Fruit fly (Drosophila melanogaster) whole organism, embryonic: ENCODE data around the gene SP555.

Experiments used
- Abd-B ChIP-seq: fragments of 200-800 bp; sonication (Bioruptor generic); optimal IDR thresholded peaks from 2 replicates; lab custom pipeline; 2018; ENCODE audit warnings: missing biosample characterization, mild to moderate bottlenecking, missing genetic modification characterization, moderate library complexity
- Asciz ChIP-seq: fragments of 200-800 bp; sonication (Bioruptor generic); optimal IDR thresholded peaks from 2 replicates; lab custom pipeline; 2017; ENCODE audit warnings: missing biosample characterization, mild to moderate bottlenecking, missing genetic modification characterization, missing genetic modification reagents
- CG10431 ChIP-seq: fragments of 200-800 bp; sonication (Bioruptor generic); optimal IDR thresholded peaks from 3 replicates; lab custom pipeline; 2018; ENCODE audit warnings: missing biosample characterization, mild to moderate bottlenecking, missing genetic modification characterization
- CG11504 ChIP-seq: fragments of 200-800 bp; sonication (Bioruptor generic); optimal IDR thresholded peaks from 3 replicates; lab custom pipeline; 2019; ENCODE audit warnings: missing biosample characterization, mild to moderate bottlenecking, missing genetic modification characterization, moderate library complexity
- CG1233 ChIP-seq: fragments of 200-800 bp; sonication (Bioruptor generic); optimal IDR thresholded peaks from 4 replicates; lab custom pipeline; 2018; ENCODE audit warnings: missing biosample characterization, mild to moderate bottlenecking, missing genetic modification characterization
- CG16813 ChIP-seq: fragments of 200-800 bp; sonication (Bioruptor generic); IDR thresholded peaks from 3 replicates; pipeline ENCODE4 v1.3.6; 2022; ENCODE audit warnings: missing biosample characterization, missing genetic modification characterization; ENCODE audit not compliant: partially characterized antibody
- CG1832 ChIP-seq: fragments of 200-800 bp; sonication (Bioruptor generic); optimal IDR thresholded peaks from 2 replicates; lab custom pipeline; 2017; ENCODE audit warnings: missing biosample characterization, mild to moderate bottlenecking, missing genetic modification characterization, inconsistent platforms
- CG2712 ChIP-seq: fragments of 200-800 bp; optimal IDR thresholded peaks from 3 replicates; lab custom pipeline; 2019; ENCODE audit warnings: missing biosample characterization, mild to moderate bottlenecking, missing genetic modification characterization, moderate library complexity
- CG30403 ChIP-seq: fragments of 200-800 bp; sonication (Bioruptor generic); optimal IDR thresholded peaks from 3 replicates; lab custom pipeline; 2016; ENCODE audit warnings: missing biosample characterization, missing genetic modification characterization
- CG4854 ChIP-seq: fragments of 200-800 bp; sonication (Bioruptor generic); optimal IDR thresholded peaks from 2 replicates; lab custom pipeline; 2016; ENCODE audit warnings: missing biosample characterization, missing genetic modification characterization, inconsistent platforms
- CG5953 ChIP-seq: fragments of 200-800 bp; sonication (Bioruptor generic); IDR thresholded peaks from 2 replicates; pipeline ENCODE4 v1.3.6; 2022; ENCODE audit warnings: missing biosample characterization, missing genetic modification characterization
- CG6175 ChIP-seq: fragments of 200-800 bp; sonication (Bioruptor generic); IDR thresholded peaks from 3 replicates; pipeline ENCODE4 v1.3.6; 2022; ENCODE audit warnings: missing biosample characterization, missing genetic modification characterization
- CG6689 ChIP-seq: fragments of 200-800 bp; sonication (Bioruptor generic); IDR thresholded peaks from 2 replicates; pipeline ENCODE4 v1.3.6; 2022; ENCODE audit warnings: missing biosample characterization, missing genetic modification characterization
- CG6765 ChIP-seq: fragments of 200-800 bp; sonication (Bioruptor generic); optimal IDR thresholded peaks from 3 replicates; lab custom pipeline; 2017; ENCODE audit warnings: missing biosample characterization, mild to moderate bottlenecking, missing genetic modification characterization
- CG6791 ChIP-seq: fragments of 200-800 bp; sonication (Bioruptor generic); IDR thresholded peaks from 3 replicates; pipeline ENCODE4 v1.3.6; 2022; ENCODE audit warnings: missing biosample characterization, missing genetic modification characterization; ENCODE audit not compliant: partially characterized antibody
- CG7928 ChIP-seq: fragments of 200-800 bp; sonication (Bioruptor generic); optimal IDR thresholded peaks from 2 replicates; lab custom pipeline; 2017; ENCODE audit warnings: missing biosample characterization, mild to moderate bottlenecking, missing genetic modification characterization
- CG9817 ChIP-seq: fragments of 200-800 bp; sonication (Bioruptor generic); optimal IDR thresholded peaks from 2 replicates; lab custom pipeline; 2018; ENCODE audit warnings: missing biosample characterization, mild to moderate bottlenecking, missing genetic modification characterization, moderate library complexity
- E2f1 ChIP-seq: fragments of 200-800 bp; sonication (Bioruptor generic); IDR thresholded peaks from 2 replicates; pipeline ENCODE4 v1.3.6; 2022; ENCODE audit warnings: missing biosample characterization, missing genetic modification characterization
- ERR ChIP-seq: fragments of 200-800 bp; sonication (Bioruptor generic); optimal IDR thresholded peaks from 2 replicates; lab custom pipeline; 2016; ENCODE audit warnings: missing biosample characterization, missing genetic modification characterization
- Mes4 ChIP-seq: fragments of 200-800 bp; sonication (Bioruptor generic); optimal IDR thresholded peaks from 2 replicates; lab custom pipeline; 2016; ENCODE audit warnings: missing biosample characterization, missing genetic modification characterization
- Mrtf ChIP-seq: fragments of 200-800 bp; sonication (Bioruptor generic); IDR thresholded peaks from 3 replicates; pipeline ENCODE4 v1.3.6; 2022; ENCODE audit warnings: missing biosample characterization, missing genetic modification characterization
- Nf-YA ChIP-seq: fragments of 200-800 bp; sonication (Bioruptor generic); IDR thresholded peaks from 2 replicates; pipeline ENCODE4 v1.3.6; 2022; ENCODE audit warnings: missing biosample characterization, missing genetic modification characterization
- Nf-YC ChIP-seq: fragments of 200-800 bp; optimal IDR thresholded peaks from 3 replicates; lab custom pipeline; 2019; ENCODE audit warnings: missing biosample characterization, mild to moderate bottlenecking, missing genetic modification characterization, moderate library complexity
- Oli ChIP-seq: fragments of 200-800 bp; sonication (Bioruptor generic); optimal IDR thresholded peaks from 2 replicates; lab custom pipeline; 2018; ENCODE audit warnings: missing biosample characterization, mild to moderate bottlenecking, missing genetic modification characterization, moderate library complexity
- Poxn ChIP-seq: fragments of 200-800 bp; sonication (Bioruptor generic); IDR thresholded peaks from 2 replicates; pipeline ENCODE4 v1.3.6; 2022; ENCODE audit warnings: missing biosample characterization, missing genetic modification characterization
- Rfx ChIP-seq: fragments of 200-800 bp; sonication (Bioruptor generic); IDR thresholded peaks from 2 replicates; pipeline ENCODE4 v1.3.6; 2022; ENCODE audit warnings: missing biosample characterization, missing genetic modification characterization
- Sry-β ChIP-seq: fragments of 200-800 bp; sonication (Bioruptor generic); optimal IDR thresholded peaks from 2 replicates; lab custom pipeline; 2018; ENCODE audit warnings: missing biosample characterization, mild to moderate bottlenecking, missing genetic modification characterization, moderate library complexity
- Tbp ChIP-seq: fragments of >200 bp; optimal IDR thresholded peaks from 2 replicates; lab custom pipeline; 2018; ENCODE audit warnings: missing biosample characterization, missing genetic modification characterization
- Xrp1 ChIP-seq: fragments of 200-800 bp; sonication (Bioruptor generic); IDR thresholded peaks from 2 replicates; pipeline ENCODE4 v1.3.6; 2022; ENCODE audit warnings: missing biosample characterization, missing genetic modification characterization
- YL-1 ChIP-seq: fragments of 200-800 bp; sonication (Bioruptor generic); optimal IDR thresholded peaks from 3 replicates; lab custom pipeline; 2017; ENCODE audit warnings: missing biosample characterization, mild to moderate bottlenecking, missing genetic modification characterization
- ash1 ChIP-seq: fragments of 200-800 bp; sonication (Bioruptor generic); optimal IDR thresholded peaks from 2 replicates; lab custom pipeline; 2018; ENCODE audit warnings: missing biosample characterization, mild to moderate bottlenecking, missing genetic modification characterization
- dan ChIP-seq: fragments of 200-800 bp; sonication (Bioruptor generic); IDR thresholded peaks from 2 replicates; pipeline ENCODE4 v1.3.6; 2022; ENCODE audit warnings: missing biosample characterization, missing genetic modification characterization
- dmrt11E ChIP-seq: fragments of 200-800 bp; sonication (Bioruptor generic); optimal IDR thresholded peaks from 3 replicates; lab custom pipeline; 2018; ENCODE audit warnings: missing biosample characterization, mild to moderate bottlenecking, missing genetic modification characterization, moderate library complexity
- ems ChIP-seq: fragments of 200-800 bp; sonication (Bioruptor generic); optimal IDR thresholded peaks from 3 replicates; lab custom pipeline; 2016; ENCODE audit warnings: missing biosample characterization, missing genetic modification characterization
- fu2 ChIP-seq: fragments of 200-800 bp; sonication (Bioruptor generic); optimal IDR thresholded peaks from 2 replicates; lab custom pipeline; 2016; ENCODE audit warnings: missing biosample characterization, missing genetic modification characterization
- gsb ChIP-seq: fragments of 200-800 bp; sonication (Bioruptor generic); IDR thresholded peaks from 2 replicates; pipeline ENCODE4 v1.3.6; 2022; ENCODE audit warnings: missing biosample characterization, missing genetic modification characterization
- h ChIP-seq: fragments of >200 bp; optimal IDR thresholded peaks from 2 replicates; lab custom pipeline; 2017
- ham ChIP-seq: fragments of 200-800 bp; sonication (Bioruptor generic); IDR thresholded peaks from 2 replicates; pipeline ENCODE4 v1.3.6; 2022; ENCODE audit warnings: missing biosample characterization, missing genetic modification characterization
- jumu ChIP-seq: fragments of 200-800 bp; sonication (Bioruptor generic); optimal IDR thresholded peaks from 3 replicates; lab custom pipeline; 2016; ENCODE audit warnings: missing biosample characterization, missing genetic modification characterization
- klu ChIP-seq: fragments of 200-800 bp; sonication (Bioruptor generic); IDR thresholded peaks from 2 replicates; pipeline ENCODE4 v1.3.6; 2022; ENCODE audit warnings: missing biosample characterization, missing genetic modification characterization
- maf-S ChIP-seq: fragments of 200-800 bp; sonication (Bioruptor generic); optimal IDR thresholded peaks from 2 replicates; lab custom pipeline; 2016; ENCODE audit warnings: missing biosample characterization, missing genetic modification characterization
- mam ChIP-seq: fragments of 200-800 bp; sonication (Bioruptor generic); optimal IDR thresholded peaks from 3 replicates; lab custom pipeline; 2016; ENCODE audit warnings: missing biosample characterization, missing genetic modification characterization
- otp ChIP-seq: fragments of 200-800 bp; sonication (Bioruptor generic); IDR thresholded peaks from 3 replicates; pipeline ENCODE4, ENCODE4 v1.3.6; 2022; ENCODE audit warnings: missing biosample characterization, missing genetic modification characterization
- sna ChIP-seq: fragments of 200-800 bp; sonication (Bioruptor generic); IDR thresholded peaks from 2 replicates; pipeline ENCODE4 v1.3.6; 2022; ENCODE audit warnings: missing biosample characterization, missing genetic modification characterization; ENCODE audit not compliant: partially characterized antibody
- stwl ChIP-seq: fragments of 200-800 bp; sonication (Bioruptor generic); optimal IDR thresholded peaks from 3 replicates; lab custom pipeline; 2018; ENCODE audit warnings: missing biosample characterization, mild to moderate bottlenecking, missing genetic modification characterization, moderate library complexity
- tgo ChIP-seq: fragments of 200-800 bp; sonication (Bioruptor generic); IDR thresholded peaks from 3 replicates; pipeline ENCODE4 v1.3.6; 2022; ENCODE audit warnings: missing biosample characterization, missing genetic modification characterization
- trem ChIP-seq: fragments of 200-800 bp; optimal IDR thresholded peaks from 3 replicates; lab custom pipeline; 2019; ENCODE audit warnings: missing biosample characterization, mild to moderate bottlenecking, missing genetic modification characterization, moderate library complexity
- usp ChIP-seq: fragments of >200 bp; optimal IDR thresholded peaks from 2 replicates; lab custom pipeline; 2017; ENCODE audit warnings: missing biosample characterization, missing genetic modification characterization
- wdn ChIP-seq: fragments of 200-800 bp; sonication (Bioruptor generic); IDR thresholded peaks from 2 replicates; pipeline ENCODE4 v1.3.6; 2022; ENCODE audit warnings: missing biosample characterization, missing genetic modification characterization
- z ChIP-seq: fragments of 200-800 bp; sonication (Bioruptor generic); IDR thresholded peaks from 3 replicates; pipeline ENCODE4 v1.3.6; 2022; ENCODE audit warnings: missing biosample characterization, missing genetic modification characterization

Gene SP555

DNA sequence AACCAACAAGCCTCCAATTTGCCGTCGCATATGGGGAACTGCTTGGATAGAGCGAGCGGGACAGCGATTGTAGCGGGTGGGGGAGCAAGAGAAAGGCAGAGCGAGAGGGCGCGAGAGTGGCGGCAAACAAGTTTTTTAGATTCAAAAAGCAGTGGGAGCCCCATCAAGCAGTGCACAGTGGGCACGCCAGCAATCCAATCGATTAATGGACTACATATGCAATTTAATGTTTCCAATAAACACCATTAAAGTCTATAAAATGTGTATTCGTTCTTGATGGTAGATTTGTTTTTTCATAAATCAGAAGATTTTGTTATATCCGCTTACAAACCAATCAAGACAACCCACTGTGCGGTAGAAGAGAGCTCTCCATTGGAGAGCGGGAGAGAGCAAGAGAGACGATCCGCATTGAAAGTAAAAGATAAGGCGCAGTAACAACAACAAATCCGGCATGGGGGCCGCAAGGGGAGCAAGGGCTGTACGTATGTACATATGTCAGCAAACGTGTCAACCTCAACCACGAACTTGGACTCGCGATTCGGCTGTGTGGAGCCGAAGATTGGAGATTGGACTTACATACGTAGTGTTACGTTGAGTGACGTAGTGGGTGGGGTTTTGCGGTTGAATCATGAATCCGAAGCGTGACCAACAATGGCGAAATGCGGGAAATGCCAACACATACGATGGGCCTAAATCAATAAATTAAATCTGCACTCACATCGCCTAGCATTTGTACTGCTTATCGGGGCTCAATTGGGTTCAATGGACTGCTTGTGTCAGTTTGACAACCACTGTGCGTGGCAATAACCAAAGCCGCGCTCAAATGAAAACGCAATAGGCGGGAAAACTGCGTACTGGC lies 39.9 kb upstream of the SP555 start (continued):
- peak; percentile 99 for TF ChIP-seq Asciz
- peak; percentile 99 for TF ChIP-seq dmrt11E (tag; lab: Kevin White, UChicago)
- peak; percentile 100 for TF ChIP-seq Rfx
- TF ChIP-seq tgo (GFP tag; lab: Robert Waterston, UW) = peak; percentile 99
- TF ChIP-seq Xrp1 (GFP tag; lab: Robert Waterston, UW) = peak; percentile 99
- peak; percentile 78 for TF ChIP-seq Sry-β (GFP tag; lab: Kevin White, UChicago)
- TF ChIP-seq mam (GFP tag; lab: Kevin White, UChicago) = peak; percentile 99
- no peak for TF ChIP-seq usp (GFP tag; lab: Kevin White, UChicago)
- TF ChIP-seq CG6765 = peak; percentile 97
- TF ChIP-seq maf-S (GFP tag; lab: Kevin White, UChicago) = peak; percentile 99
- peak; percentile 97 for TF ChIP-seq YL-1 (GFP tag; lab: Kevin White, UChicago)
- TF ChIP-seq CG6175 = peak; percentile 98
- peak; percentile 60; the same call in 1 of the 3 replicates for TF ChIP-seq CG6791 (GFP tag; lab: Robert Waterston, UW)
- peak; percentile 65 for TF ChIP-seq CG16813 (GFP tag; lab: Robert Waterston, UW)
- TF ChIP-seq Nf-YA (GFP tag; lab: Robert Waterston, UW) = peak; percentile 98
- TF ChIP-seq E2f1 (GFP tag; lab: Robert Waterston, UW) = peak; percentile 99
- peak; percentile 99 for TF ChIP-seq Mes4 (GFP tag; lab: Kevin White, UChicago)
- peak; percentile 98 for TF ChIP-seq CG9817
- peak; percentile 98 for TF ChIP-seq CG4854 (GFP tag; lab: Kevin White, UChicago)
- peak; percentile 99 for TF ChIP-seq fu2 (GFP tag; lab: Kevin White, UChicago)
- peak; percentile 93 for TF ChIP-seq ash1 (GFP tag; lab: Kevin White, UChicago)
- peak; percentile 98 for TF ChIP-seq gsb (GFP tag; lab: Robert Waterston, UW)
- peak; percentile 82 for TF ChIP-seq CG7928 (GFP tag; lab: Kevin White, UChicago)
- TF ChIP-seq CG1832 (GFP tag; lab: Kevin White, UChicago) = peak; percentile 95
- TF ChIP-seq Poxn (GFP tag; lab: Robert Waterston, UW) = peak; percentile 96
- TF ChIP-seq Abd-B = no peak
- peak; percentile 98 for TF ChIP-seq wdn (GFP tag; lab: Robert Waterston, UW)
- peak; percentile 99 for TF ChIP-seq otp (GFP tag; lab: Robert Waterston, UW)
- peak; percentile 97 for TF ChIP-seq dan (GFP tag; lab: Robert Waterston, UW)
- peak; percentile 97 for TF ChIP-seq trem (tag; lab: Kevin White, UChicago)
- TF ChIP-seq ERR (GFP tag; lab: Kevin White, UChicago) = peak; percentile 98
- TF ChIP-seq ham (GFP tag; lab: Robert Waterston, UW) = no peak; the same call in 1 of the 2 replicates
- TF ChIP-seq sna (GFP tag; lab: Robert Waterston, UW) = peak; percentile 52; the same call in 1 of the 2 replicates
- peak; percentile 97 for TF ChIP-seq CG10431 (GFP tag; lab: Kevin White, UChicago)
- TF ChIP-seq CG6689 (GFP tag; lab: Robert Waterston, UW) = peak; percentile 99
- TF ChIP-seq stwl (tag; lab: Kevin White, UChicago) = peak; percentile 81
- peak; percentile 99 for TF ChIP-seq CG30403
- TF ChIP-seq CG11504 (tag; lab: Kevin White, UChicago) = peak; percentile 98
- no peak for TF ChIP-seq h (lab: Kevin White, UChicago)
- TF ChIP-seq klu (GFP tag; lab: Robert Waterston, UW) = peak; percentile 98
- peak; percentile 92 for TF ChIP-seq Nf-YC (tag; lab: Kevin White, UChicago)
- TF ChIP-seq CG2712 (tag; lab: Kevin White, UChicago) = peak; percentile 99
- TF ChIP-seq Mrtf = peak; percentile 99
- peak; percentile 84 for TF ChIP-seq z
- TF ChIP-seq CG1233 (GFP tag; lab: Kevin White, UChicago) = peak; percentile 99
- peak; percentile 99 for TF ChIP-seq jumu (GFP tag; lab: Kevin White, UChicago)
- TF ChIP-seq Oli (tag; lab: Kevin White, UChicago) = peak; percentile 99
- no peak for TF ChIP-seq Tbp (GFP tag; lab: Kevin White, UChicago)
- TF ChIP-seq ems (GFP tag; lab: Kevin White, UChicago) = peak; percentile 99
- TF ChIP-seq CG5953 = peak; percentile 99
